In the genomic region with DNA sequence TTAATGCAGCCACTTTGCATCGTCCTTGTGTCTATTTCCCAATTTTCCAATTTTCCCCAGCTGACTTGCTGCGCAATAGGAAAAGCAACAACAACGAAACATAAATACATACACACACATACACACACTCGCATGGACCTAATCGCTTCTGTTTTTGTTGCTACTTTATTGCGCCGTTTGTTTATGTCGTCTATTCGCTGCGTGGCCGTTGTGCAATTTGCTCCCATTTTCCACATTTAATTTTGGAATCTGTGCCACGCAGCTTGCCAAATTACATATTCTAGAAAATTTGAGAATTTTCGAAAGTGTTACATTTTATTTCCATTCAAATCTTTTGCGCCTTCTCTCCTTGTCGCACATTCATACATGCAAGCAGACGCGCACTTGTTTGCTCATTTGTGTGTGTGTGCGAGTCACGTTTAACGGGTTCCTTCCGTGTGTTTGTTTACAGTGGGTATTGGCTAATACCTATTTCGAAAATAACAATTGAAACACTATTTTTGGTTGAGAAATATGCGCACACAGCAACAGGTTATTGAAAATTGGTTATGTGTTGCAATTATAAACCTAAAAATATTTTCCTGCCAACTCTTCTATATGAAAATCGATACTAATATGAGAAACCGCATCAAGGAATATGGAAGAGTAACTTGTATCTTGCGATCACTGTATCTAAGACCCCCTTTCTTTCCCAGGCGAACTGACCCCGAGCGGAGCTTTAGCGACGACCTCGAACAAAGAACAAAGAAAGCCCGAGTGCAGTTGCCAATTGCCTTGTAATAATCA, we compare ENCODE assay signal across 2 fruit fly cellular contexts.
TF ChIP-seq lines count a peak whose summit lies in the region.

No protein-coding gene starts in this region.

TF ChIP-seq in whole organism, embryonic, 481 proteins besides CTCF, POLR2A, EP300 and RAD21 (continued from another document and continues in another):
- no peak for TF ChIP-seq Dip2 (GFP tag; IDR thresholded peaks at IDR 0.05; lab: Robert Waterston, UW)
- no peak for TF ChIP-seq CG43689 (GFP tag; IDR thresholded peaks at IDR 0.05; lab: Robert Waterston, UW)
- no peak for TF ChIP-seq sens-2 (GFP tag; IDR thresholded peaks at IDR 0.05; lab: Robert Waterston, UW)
- TF ChIP-seq ac (GFP tag; optimal IDR thresholded peaks at IDR 0.05; lab: Kevin White, UChicago): no peak
- TF ChIP-seq CG4820 (GFP tag; optimal IDR thresholded peaks at IDR 0.05; lab: Kevin White, UChicago): peak; percentile 29
- TF ChIP-seq corto (GFP tag; optimal IDR thresholded peaks at IDR 0.05; lab: Kevin White, UChicago): peak; percentile 44
- TF ChIP-seq oc (tag; optimal IDR thresholded peaks at IDR 0.05; lab: Kevin White, UChicago): no peak
- peak; percentile 4 for TF ChIP-seq Vsx1 (GFP tag; optimal IDR thresholded peaks at IDR 0.05; lab: Kevin White, UChicago)
- TF ChIP-seq pan (optimal IDR thresholded peaks at IDR 0.05; lab: Kevin White, UChicago): no peak
- peak in 1 of 2 experiments; percentile 40 for TF ChIP-seq pan (GFP tag; optimal IDR thresholded peaks at IDR 0.05 in 1 of 2, IDR thresholded peaks at IDR 0.05 in 1 of 2)
- peak; percentile 98 for TF ChIP-seq grau (tag; optimal IDR thresholded peaks at IDR 0.05; lab: Kevin White, UChicago)
- peak; percentile 29 for TF ChIP-seq Dip3 (GFP tag; optimal IDR thresholded peaks at IDR 0.05; lab: Kevin White, UChicago)
- peak in 1 of 2 experiments; percentile 65 for TF ChIP-seq Hr78 (GFP tag; optimal IDR thresholded peaks at IDR 0.05; lab: Kevin White, UChicago)
- TF ChIP-seq CG31441 (GFP tag; IDR thresholded peaks at IDR 0.05; lab: Robert Waterston, UW): peak; percentile 40; the same call in 1 of the 2 replicates
- no peak for TF ChIP-seq CG9876 (GFP tag; optimal IDR thresholded peaks at IDR 0.05; lab: Kevin White, UChicago)
- no peak for TF ChIP-seq CG3838 (GFP tag; optimal IDR thresholded peaks at IDR 0.05; lab: Kevin White, UChicago)
- TF ChIP-seq Atf-2 (GFP tag; optimal IDR thresholded peaks at IDR 0.05; lab: Kevin White, UChicago): peak; percentile 5
- TF ChIP-seq run (tag; optimal IDR thresholded peaks at IDR 0.05; lab: Kevin White, UChicago): no peak
- peak; percentile 36 for TF ChIP-seq az2 (GFP tag; optimal IDR thresholded peaks at IDR 0.05; lab: Kevin White, UChicago)
- no peak for TF ChIP-seq Sry-β (GFP tag; optimal IDR thresholded peaks at IDR 0.05; lab: Kevin White, UChicago)
- no peak for TF ChIP-seq CG6272 (GFP tag; IDR thresholded peaks at IDR 0.05; lab: Robert Waterston, UW)
- no peak for TF ChIP-seq stc (GFP tag; IDR thresholded peaks at IDR 0.05; lab: Robert Waterston, UW)
- TF ChIP-seq CG6854 (GFP tag; optimal IDR thresholded peaks at IDR 0.05; lab: Kevin White, UChicago): no peak
- TF ChIP-seq zfh2 (GFP tag; optimal IDR thresholded peaks at IDR 0.05; lab: Kevin White, UChicago): peak; percentile 47
- no peak for TF ChIP-seq CG9797 (GFP tag; optimal IDR thresholded peaks at IDR 0.05; lab: Kevin White, UChicago)
- 0 out of 2 replicates have a peak, but pooled peaks have one; percentile 23 for TF ChIP-seq CG17328 (GFP tag; IDR thresholded peaks at IDR 0.05; lab: Robert Waterston, UW)
- TF ChIP-seq dimm (GFP tag; IDR thresholded peaks at IDR 0.05; lab: Robert Waterston, UW): no peak
- TF ChIP-seq Deaf1 (tag; optimal IDR thresholded peaks at IDR 0.05; lab: Kevin White, UChicago): peak; percentile 52
- TF ChIP-seq zfh1 (GFP tag; IDR thresholded peaks at IDR 0.05; lab: Robert Waterston, UW): no peak
- peak; percentile 29 for TF ChIP-seq Asciz (GFP tag; optimal IDR thresholded peaks at IDR 0.05; lab: Kevin White, UChicago)
- peak; percentile 3 for TF ChIP-seq dmrt11E (tag; optimal IDR thresholded peaks at IDR 0.05; lab: Kevin White, UChicago)
- peak; percentile 65 for TF ChIP-seq CG1603 (tag; optimal IDR thresholded peaks at IDR 0.05; lab: Kevin White, UChicago)
- TF ChIP-seq sim (GFP tag; IDR thresholded peaks at IDR 0.05; lab: Robert Waterston, UW): no peak
- TF ChIP-seq unc-4 (GFP tag; IDR thresholded peaks at IDR 0.05; lab: Robert Waterston, UW; ENCODE audit: partially characterized antibody): no peak
- TF ChIP-seq vfl (GFP tag; optimal IDR thresholded peaks at IDR 0.05; lab: Kevin White, UChicago): no peak
- no peak for TF ChIP-seq dan (GFP tag; IDR thresholded peaks at IDR 0.05; lab: Robert Waterston, UW)
- TF ChIP-seq tna (GFP tag; IDR thresholded peaks at IDR 0.05; lab: Robert Waterston, UW; ENCODE audit: partially characterized antibody): no peak
- TF ChIP-seq ATbp (GFP tag; optimal IDR thresholded peaks at IDR 0.05; lab: Kevin White, UChicago): peak; percentile 48
- TF ChIP-seq nom (GFP tag; optimal IDR thresholded peaks at IDR 0.05; lab: Kevin White, UChicago): peak; percentile 68
- TF ChIP-seq CG13894 (tag; optimal IDR thresholded peaks at IDR 0.05; lab: Kevin White, UChicago): peak; percentile 30
- peak; percentile 59 for TF ChIP-seq bab2 (GFP tag; optimal IDR thresholded peaks at IDR 0.05; lab: Kevin White, UChicago)
- TF ChIP-seq Ets65A (GFP tag; lab: Kevin White, UChicago): no peak
- no peak for TF ChIP-seq wor (GFP tag; IDR thresholded peaks at IDR 0.05; lab: Robert Waterston, UW)
- no peak; the same call in 1 of the 2 replicates for TF ChIP-seq ara (GFP tag; IDR thresholded peaks at IDR 0.05; lab: Robert Waterston, UW)
- no peak for TF ChIP-seq cad (GFP tag; optimal IDR thresholded peaks at IDR 0.05; lab: Kevin White, UChicago)
- no peak for TF ChIP-seq CG4707 (GFP tag; optimal IDR thresholded peaks at IDR 0.05; lab: Kevin White, UChicago)
- no peak for TF ChIP-seq ham (GFP tag; IDR thresholded peaks at IDR 0.05; lab: Robert Waterston, UW)
- peak; percentile 21 for TF ChIP-seq twi (tag; optimal IDR thresholded peaks at IDR 0.05; lab: Kevin White, UChicago)
- peak; percentile 32 for TF ChIP-seq Max (GFP tag; optimal IDR thresholded peaks at IDR 0.05; lab: Kevin White, UChicago)
- peak; percentile 74 for TF ChIP-seq YL-1 (GFP tag; optimal IDR thresholded peaks at IDR 0.05; lab: Kevin White, UChicago)
- TF ChIP-seq gro (GFP tag; optimal IDR thresholded peaks at IDR 0.05; lab: Kevin White, UChicago): peak; percentile 7
- peak in 1 of 3 experiments; percentile 37 for TF ChIP-seq lola (GFP tag; optimal IDR thresholded peaks at IDR 0.05; lab: Kevin White, UChicago)
- peak; percentile 50 for TF ChIP-seq CG10979 (tag; optimal IDR thresholded peaks at IDR 0.05; lab: Kevin White, UChicago)
- TF ChIP-seq CG14710 (tag; optimal IDR thresholded peaks at IDR 0.05; lab: Kevin White, UChicago): peak; percentile 32
- TF ChIP-seq CG12942 (GFP tag; optimal IDR thresholded peaks at IDR 0.05; lab: Kevin White, UChicago): peak; percentile 30
- no peak for TF ChIP-seq CG3163 (GFP tag; optimal IDR thresholded peaks at IDR 0.05; lab: Kevin White, UChicago)
- peak; percentile 58; the same call in 1 of the 4 replicates for TF ChIP-seq chinmo (GFP tag; IDR thresholded peaks at IDR 0.05; lab: Robert Waterston, UW; ENCODE audit: partially characterized antibody)
- peak; percentile 57 for TF ChIP-seq NfI (GFP tag; optimal IDR thresholded peaks at IDR 0.05; lab: Kevin White, UChicago)
- no peak for TF ChIP-seq sna (GFP tag; IDR thresholded peaks at IDR 0.05; lab: Robert Waterston, UW; ENCODE audit: partially characterized antibody)
- TF ChIP-seq unpg (GFP tag; optimal IDR thresholded peaks at IDR 0.05; lab: Kevin White, UChicago): peak; percentile 43
- no peak for TF ChIP-seq crc (GFP tag; optimal IDR thresholded peaks at IDR 0.05; lab: Kevin White, UChicago)

TF ChIP-seq in whole organism, prepupa, 60 proteins besides CTCF, POLR2A, EP300 and RAD21 (continued from another document):
- peak; percentile 85 for TF ChIP-seq lz (GFP tag; optimal IDR thresholded peaks at IDR 0.05; lab: Kevin White, UChicago)
- peak; percentile 78 for TF ChIP-seq Gug (GFP tag; IDR thresholded peaks at IDR 0.05; lab: Robert Waterston, UW)
- TF ChIP-seq CG11294 (GFP tag; IDR thresholded peaks at IDR 0.05; lab: Robert Waterston, UW): peak; percentile 63
- no peak for TF ChIP-seq Eip93F (GFP tag; optimal IDR thresholded peaks at IDR 0.05; lab: Kevin White, UChicago)
- peak; percentile 95 for TF ChIP-seq Eip78C (GFP tag; lab: Kevin White, UChicago)
- peak; percentile 86 for TF ChIP-seq net (GFP tag; optimal IDR thresholded peaks at IDR 0.05; lab: Kevin White, UChicago)
- peak; percentile 95 for TF ChIP-seq Sox14 (GFP tag; optimal IDR thresholded peaks at IDR 0.05; lab: Kevin White, UChicago)
- TF ChIP-seq Eip75B (GFP tag; optimal IDR thresholded peaks at IDR 0.05; lab: Kevin White, UChicago): peak; percentile 80
- TF ChIP-seq fkh (GFP tag; optimal IDR thresholded peaks at IDR 0.05; lab: Kevin White, UChicago): peak; percentile 96
- peak; percentile 86 for TF ChIP-seq CG8119 (GFP tag; IDR thresholded peaks at IDR 0.05; lab: Robert Waterston, UW)
- TF ChIP-seq CG9139 (GFP tag; optimal IDR thresholded peaks at IDR 0.05; lab: Kevin White, UChicago): peak; percentile 52
- TF ChIP-seq Sox102F (GFP tag; optimal IDR thresholded peaks at IDR 0.05; lab: Kevin White, UChicago): peak; percentile 86
- no peak for TF ChIP-seq Hr38 (GFP tag; optimal IDR thresholded peaks at IDR 0.05; lab: Kevin White, UChicago)
- no peak for TF ChIP-seq spab (GFP tag; optimal IDR thresholded peaks at IDR 0.05; lab: Kevin White, UChicago)
- peak; percentile 78 for TF ChIP-seq Ets21C (GFP tag; optimal IDR thresholded peaks at IDR 0.05; lab: Kevin White, UChicago)
